Worm (Caenorhabditis elegans) whole organism, early embryonic: ENCODE results near the gene T04H1.13.

Experiments
- B0310.2 ChIP-seq: sonication (generic microtip); optimal IDR thresholded peaks from 2 replicates; lab custom pipeline; 2016; ENCODE audit warnings: mild to moderate bottlenecking, missing genetic modification characterization, missing compliant biosample characterization
- F13C5.2 ChIP-seq: sonication (generic microtip); optimal IDR thresholded peaks from 2 replicates; lab custom pipeline; 2017; ENCODE audit warnings: mild to moderate bottlenecking, missing genetic modification characterization, inconsistent platforms, missing compliant biosample characterization
- aly-1 ChIP-seq: sonication (generic microtip); optimal IDR thresholded peaks from 2 replicates; lab custom pipeline; 2016; ENCODE audit warnings: missing genetic modification characterization, missing compliant biosample characterization
- ama-1 ChIP-seq: fragments of 150-350 bp; optimal IDR thresholded peaks from 2 replicates; lab custom pipeline; 2014
- ceh-13 ChIP-seq: fragments of 200-800 bp; sonication (Bioruptor generic); optimal IDR thresholded peaks from 2 replicates; lab custom pipeline; 2018; ENCODE audit warnings: mild to moderate bottlenecking, missing genetic modification characterization, missing compliant biosample characterization
- ceh-36 ChIP-seq: sonication (generic microtip); optimal IDR thresholded peaks from 2 replicates; lab custom pipeline; 2016; ENCODE audit warnings: missing genetic modification characterization, inconsistent platforms, missing compliant biosample characterization
- ets-7 ChIP-seq: sonication (generic microtip); optimal IDR thresholded peaks from 2 replicates; lab custom pipeline; 2016; ENCODE audit warnings: missing genotype, missing genetic modification characterization, missing compliant biosample characterization
- flt-1 ChIP-seq: fragments of 200-800 bp; sonication (Bioruptor generic); IDR thresholded peaks from 2 replicates; pipeline ENCODE4 v1.3.6; 2022; ENCODE audit warnings: missing genetic modification characterization, missing compliant biosample characterization
- hmbx-1 ChIP-seq: sonication (generic microtip); optimal IDR thresholded peaks from 2 replicates; lab custom pipeline; 2016; ENCODE audit warnings: mild to moderate bottlenecking, missing genetic modification characterization, missing compliant biosample characterization
- hmg-4 ChIP-seq: fragments of 200-800 bp; sonication (Bioruptor generic); optimal IDR thresholded peaks from 2 replicates; lab custom pipeline; 2018; ENCODE audit warnings: mild to moderate bottlenecking, missing genetic modification characterization, missing compliant biosample characterization
- hnd-1 ChIP-seq: sonication (generic microtip); optimal IDR thresholded peaks from 2 replicates; lab custom pipeline; 2016; ENCODE audit warnings: missing genetic modification characterization, missing compliant biosample characterization
- pes-1 ChIP-seq: fragments of 200-800 bp; sonication (Bioruptor generic); IDR thresholded peaks from 2 replicates; pipeline ENCODE4 v1.3.6; 2022; ENCODE audit warnings: missing genetic modification reagents, missing genetic modification characterization, missing compliant biosample characterization
- scrt-1 ChIP-seq: fragments of 200-800 bp; sonication (Bioruptor generic); IDR thresholded peaks from 2 replicates; pipeline ENCODE4 v1.3.6; 2022; ENCODE audit warnings: missing genetic modification characterization, missing compliant biosample characterization
- sea-1 ChIP-seq: fragments of 200-800 bp; sonication (Bioruptor generic); conservative IDR thresholded peaks from 2 replicates; pipeline ENCODE4 v1.3.6; 2022; ENCODE audit warnings: missing genetic modification characterization, missing compliant biosample characterization
- tbx-11 ChIP-seq: fragments of 200-800 bp; sonication (Bioruptor generic); IDR thresholded peaks from 2 replicates; pipeline ENCODE4 v1.3.6; 2022; ENCODE audit warnings: missing genetic modification characterization, missing compliant biosample characterization
- tbx-37 ChIP-seq: fragments of 200-800 bp; sonication (Bioruptor generic); conservative IDR thresholded peaks from 2 replicates; pipeline ENCODE4 v1.3.6; 2022; ENCODE audit warnings: missing genetic modification reagents, missing genetic modification characterization, missing compliant biosample characterization
- tra-4 ChIP-seq: sonication (generic microtip); optimal IDR thresholded peaks from 2 replicates; lab custom pipeline; 2017; ENCODE audit warnings: missing genetic modification characterization, missing compliant biosample characterization

T04H1.13 gene

ce11 chrV:12199474-12199873, 45.4 kb downstream of the T04H1.13 start:
- no peak for TF ChIP-seq B0310.2 (tag; lab: Kevin White, UChicago)
- TF ChIP-seq aly-1 (tag; lab: Kevin White, UChicago) = no peak
- TF ChIP-seq tbx-37 = no peak
- TF ChIP-seq ceh-36 (tag; lab: Kevin White, UChicago) = no peak
- no peak for TF ChIP-seq hmbx-1 (tag; lab: Kevin White, UChicago)
- no peak for TF ChIP-seq sea-1 (GFP tag; lab: Robert Waterston, UW)
- TF ChIP-seq ets-7 (tag; lab: Kevin White, UChicago) = no peak
- no peak for TF ChIP-seq F13C5.2
- TF ChIP-seq pes-1 (GFP tag; lab: Robert Waterston, UW) = no peak
- TF ChIP-seq scrt-1 (GFP tag; lab: Robert Waterston, UW) = no peak
- TF ChIP-seq ama-1 (lab: Kevin White, UChicago) = no peak

DNA sequence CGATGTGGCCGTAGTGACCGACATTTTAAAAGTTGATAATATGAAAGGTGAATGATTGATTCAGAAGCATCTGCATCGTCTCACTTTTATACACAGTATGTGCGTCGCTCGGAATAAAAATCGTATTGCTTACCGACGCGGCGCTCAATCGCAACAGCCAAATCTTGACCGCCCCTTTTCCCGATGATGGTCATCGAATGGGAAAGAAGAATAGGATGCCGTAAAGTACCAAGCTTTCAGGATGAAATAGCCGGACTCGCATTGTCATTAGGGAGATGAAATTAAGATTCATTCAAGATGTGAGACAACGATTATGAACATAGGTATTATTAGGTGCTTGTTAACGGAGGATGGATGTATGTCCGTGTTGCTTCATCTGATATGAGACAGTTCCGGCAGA, 46.3 kb downstream of the T04H1.13 start, which contains the start of gene lon-3:
Gene lon-3, minus strand, starts transcription at position 101 of the 400 bp plus-strand sequence.
- TF ChIP-seq tbx-37 (no peak), tbx-11 (GFP tag; lab: Robert Waterston, UW) (no peak), ets-7 (tag; lab: Kevin White, UChicago) (no peak), hnd-1 (tag; lab: Kevin White, UChicago) (no peak), ama-1 (lab: Kevin White, UChicago) (no peak), ceh-13 (GFP tag; lab: Kevin White, UChicago) (no peak)

ce11 chrV:12197748-12198147, 47.1 kb downstream of the T04H1.13 start:
- TF ChIP-seq hmg-4 (GFP tag; lab: Kevin White, UChicago) = no peak
- TF ChIP-seq hnd-1 (tag; lab: Kevin White, UChicago) = no peak
- TF ChIP-seq tbx-11 (GFP tag; lab: Robert Waterston, UW) = no peak
- no peak for TF ChIP-seq ama-1 (lab: Kevin White, UChicago)
- no peak for TF ChIP-seq tbx-37
- TF ChIP-seq flt-1 = no peak
- no peak for TF ChIP-seq sea-1 (GFP tag; lab: Robert Waterston, UW)
- TF ChIP-seq ceh-13 (GFP tag; lab: Kevin White, UChicago) = no peak
- no peak for TF ChIP-seq scrt-1 (GFP tag; lab: Robert Waterston, UW)

DNA sequence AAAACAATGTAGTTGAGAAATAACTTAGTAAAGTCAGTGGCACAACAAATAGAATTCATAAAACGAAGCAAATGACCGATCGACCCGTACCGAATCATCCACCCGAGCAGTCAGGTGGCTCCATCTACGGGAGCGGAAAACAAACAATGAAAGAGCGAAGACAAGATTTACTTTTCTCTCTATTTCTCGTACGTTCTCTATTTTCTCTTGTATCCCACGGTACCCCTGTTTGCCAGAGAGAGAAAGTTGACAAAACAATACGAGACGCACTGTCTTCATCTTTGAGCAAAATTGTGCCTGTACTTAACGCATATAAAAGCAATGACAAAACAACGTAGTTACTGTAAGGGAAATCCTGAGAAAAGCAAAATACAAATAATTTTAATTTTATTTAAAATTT, 48.2 kb downstream of the T04H1.13 start:
- TF ChIP-seq hmbx-1 (tag; lab: Kevin White, UChicago) (no peak), tra-4 (tag; lab: Kevin White, UChicago) (no peak), B0310.2 (tag; lab: Kevin White, UChicago) (no peak), sea-1 (GFP tag; lab: Robert Waterston, UW) (no peak), tbx-37 (no peak), ets-7 (tag; lab: Kevin White, UChicago) (no peak), F13C5.2 (no peak), ceh-13 (GFP tag; lab: Kevin White, UChicago) (no peak), scrt-1 (GFP tag; lab: Robert Waterston, UW) (no peak), hmg-4 (GFP tag; lab: Kevin White, UChicago) (no peak), ama-1 (lab: Kevin White, UChicago) (no peak), hnd-1 (tag; lab: Kevin White, UChicago) (no peak), pes-1 (GFP tag; lab: Robert Waterston, UW) (no peak), aly-1 (tag; lab: Kevin White, UChicago) (no peak)

DNA sequence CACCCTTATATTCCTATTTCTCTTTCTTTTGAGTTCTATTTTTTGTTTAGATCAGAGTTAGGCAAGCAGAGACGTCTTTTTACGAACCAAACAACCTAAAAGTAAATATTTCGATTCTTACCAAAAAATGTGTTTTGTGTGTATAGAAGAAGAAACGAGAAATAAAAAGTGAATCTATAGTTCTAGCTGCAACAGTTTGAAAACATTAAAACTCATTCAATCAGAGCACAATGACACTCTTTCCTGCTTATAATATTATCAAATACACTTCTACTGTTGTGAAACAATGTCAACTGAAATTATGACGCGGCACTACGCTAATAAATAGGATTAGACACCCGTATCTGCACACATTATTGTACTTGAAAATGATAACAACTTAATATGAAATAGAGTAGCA, 49.0 kb downstream of the T04H1.13 start, which contains the start of gene ZK836.3:
Gene ZK836.3, minus strand, starts transcription at position 101 of the 400 bp plus-strand sequence.
- no peak for TF ChIP-seq flt-1
- TF ChIP-seq ceh-13 (GFP tag; lab: Kevin White, UChicago) = no peak
- TF ChIP-seq scrt-1 (GFP tag; lab: Robert Waterston, UW) = no peak
- no peak for TF ChIP-seq tbx-37
- no peak for TF ChIP-seq ets-7 (tag; lab: Kevin White, UChicago)
- no peak for TF ChIP-seq pes-1 (GFP tag; lab: Robert Waterston, UW)
